Fruit fly (Drosophila melanogaster) whole organism, embryonic: Measurements from ENCODE around the gene CG4456.
A peak's percentile ranks its signal among the peaks of the same experiment; 100 is the strongest.

Experiments
- Bgb ChIP-seq: fragments of 200-800 bp; sonication (Bioruptor generic); IDR thresholded peaks from 2 replicates; pipeline ENCODE4 v1.3.6; 2022; ENCODE audit warnings: missing biosample characterization, missing genetic modification characterization; ENCODE audit not compliant: partially characterized antibody
- CG10543 ChIP-seq: fragments of 200-800 bp; sonication (Bioruptor generic); optimal IDR thresholded peaks from 3 replicates; lab custom pipeline; 2017; ENCODE audit warnings: missing biosample characterization, mild to moderate bottlenecking, missing genetic modification characterization, moderate library complexity
- CG10654 ChIP-seq: fragments of 200-800 bp; sonication (Bioruptor generic); optimal IDR thresholded peaks from 2 replicates; lab custom pipeline; 2016; ENCODE audit warnings: missing biosample characterization, missing genetic modification characterization
- CG11247 ChIP-seq: fragments of 200-800 bp; sonication (Bioruptor generic); IDR thresholded peaks from 2 replicates; pipeline ENCODE4 v1.3.6; 2022; ENCODE audit warnings: missing biosample characterization, missing genetic modification characterization
- CG11504 ChIP-seq: fragments of 200-800 bp; sonication (Bioruptor generic); optimal IDR thresholded peaks from 3 replicates; lab custom pipeline; 2019; ENCODE audit warnings: missing biosample characterization, mild to moderate bottlenecking, missing genetic modification characterization, moderate library complexity
- CG11560 ChIP-seq: fragments of 200-800 bp; sonication (Bioruptor generic); IDR thresholded peaks from 3 replicates; pipeline ENCODE4 v1.3.6; 2022; ENCODE audit warnings: missing biosample characterization, missing genetic modification characterization
- CG1233 ChIP-seq: fragments of 200-800 bp; sonication (Bioruptor generic); optimal IDR thresholded peaks from 4 replicates; lab custom pipeline; 2018; ENCODE audit warnings: missing biosample characterization, mild to moderate bottlenecking, missing genetic modification characterization
- CG12942 ChIP-seq: fragments of 200-800 bp; sonication (Bioruptor generic); optimal IDR thresholded peaks from 3 replicates; lab custom pipeline; 2016; ENCODE audit warnings: missing biosample characterization, missing genetic modification characterization
- CG13123 ChIP-seq: fragments of 200-800 bp; sonication (Bioruptor generic); optimal IDR thresholded peaks from 2 replicates; lab custom pipeline; 2016; ENCODE audit warnings: missing biosample characterization, missing genetic modification characterization
- CG15269 ChIP-seq: fragments of 200-800 bp; sonication (Bioruptor generic); optimal IDR thresholded peaks from 2 replicates; lab custom pipeline; 2018; ENCODE audit warnings: missing biosample characterization, mild to moderate bottlenecking, missing genetic modification characterization, moderate library complexity
- CG18011 ChIP-seq: fragments of 200-800 bp; sonication (Bioruptor generic); optimal IDR thresholded peaks from 2 replicates; lab custom pipeline; 2017; ENCODE audit warnings: missing biosample characterization, missing genetic modification characterization, mild to moderate bottlenecking, moderate library complexity, missing genotype
- CG3163 ChIP-seq: fragments of 200-800 bp; sonication (Bioruptor generic); optimal IDR thresholded peaks from 3 replicates; lab custom pipeline; 2016; ENCODE audit warnings: missing biosample characterization, missing genetic modification characterization
- CG3281 ChIP-seq: fragments of 200-800 bp; sonication (Bioruptor generic); optimal IDR thresholded peaks from 3 replicates; lab custom pipeline; 2017; ENCODE audit warnings: missing biosample characterization, mild to moderate bottlenecking, missing genetic modification characterization
- CG33557 ChIP-seq: fragments of 200-800 bp; sonication (Bioruptor generic); optimal IDR thresholded peaks from 2 replicates; lab custom pipeline; 2019; ENCODE audit warnings: missing biosample characterization, mild to moderate bottlenecking, missing genetic modification characterization, moderate library complexity
- CG3847 ChIP-seq: fragments of 200-800 bp; sonication (Bioruptor generic); IDR thresholded peaks from 2 replicates; pipeline ENCODE4 v1.3.6; 2022; ENCODE audit warnings: missing biosample characterization, missing genetic modification characterization
- CG6683 ChIP-seq: fragments of 200-800 bp; sonication (Bioruptor generic); optimal IDR thresholded peaks from 2 replicates; lab custom pipeline; 2017; ENCODE audit warnings: missing biosample characterization, mild to moderate bottlenecking, missing genetic modification characterization, missing genetic modification reagents
- CG8359 ChIP-seq: fragments of 200-800 bp; sonication (Bioruptor generic); optimal IDR thresholded peaks from 2 replicates; lab custom pipeline; 2017; ENCODE audit warnings: missing biosample characterization, mild to moderate bottlenecking, missing genetic modification characterization, borderline replicate concordance
- CG8478 ChIP-seq: fragments of >200 bp; optimal IDR thresholded peaks from 2 replicates; lab custom pipeline; 2018
- Camta ChIP-seq: fragments of 200-800 bp; sonication (Bioruptor generic); optimal IDR thresholded peaks from 2 replicates; lab custom pipeline; 2016; ENCODE audit warnings: missing biosample characterization, missing genetic modification characterization
- CkIIα-i1 ChIP-seq: fragments of 200-800 bp; sonication (Bioruptor generic); IDR thresholded peaks from 2 replicates; pipeline ENCODE4 v1.3.6; 2022; ENCODE audit warnings: missing biosample characterization, missing genetic modification characterization
- D19A ChIP-seq: fragments of 200-800 bp; optimal IDR thresholded peaks from 3 replicates; lab custom pipeline; 2019; ENCODE audit warnings: missing biosample characterization, mild to moderate bottlenecking, missing genetic modification characterization, moderate library complexity
- Deaf1 ChIP-seq: fragments of 200-800 bp; optimal IDR thresholded peaks from 3 replicates; lab custom pipeline; 2019; ENCODE audit warnings: missing biosample characterization, mild to moderate bottlenecking, missing genetic modification characterization, moderate library complexity
- Doc3 ChIP-seq: fragments of 200-800 bp; sonication (Bioruptor generic); IDR thresholded peaks from 3 replicates; pipeline ENCODE4 v1.3.6; 2022; ENCODE audit warnings: missing biosample characterization, missing genetic modification characterization; ENCODE audit not compliant: partially characterized antibody
- Drgx ChIP-seq: fragments of 200-800 bp; sonication (Bioruptor generic); IDR thresholded peaks from 2 replicates; pipeline ENCODE4 v1.3.6; 2022; ENCODE audit warnings: missing biosample characterization, missing genetic modification characterization
- H15 ChIP-seq: fragments of 200-800 bp; sonication (Bioruptor generic); IDR thresholded peaks from 3 replicates; pipeline ENCODE4 v1.3.6; 2022; ENCODE audit warnings: missing biosample characterization, missing genetic modification characterization
- Hmx ChIP-seq: fragments of 200-800 bp; sonication (Bioruptor generic); optimal IDR thresholded peaks from 2 replicates; lab custom pipeline; 2016; ENCODE audit warnings: missing biosample characterization, missing genetic modification characterization
- Hr51 ChIP-seq, 2 experiments: fragments of 200-800 bp; sonication (Bioruptor generic); optimal IDR thresholded peaks; 2 replicates in 1 of 2; 3 replicates in 1 of 2; lab custom pipeline; 2016 to 2018; ENCODE audit warnings: missing biosample characterization in 2 of 2, missing genetic modification characterization in 2 of 2, mild to moderate bottlenecking in 1 of 2, moderate library complexity in 1 of 2
- Med ChIP-seq: fragments of 200-800 bp; sonication (Bioruptor generic); peaks from one replicate; lab custom pipeline; 2016; ENCODE audit warnings: missing biosample characterization, missing genetic modification characterization, mild to moderate bottlenecking, inconsistent platforms, moderate library complexity
- Nf-YB ChIP-seq: fragments of 200-800 bp; sonication (Bioruptor generic); optimal IDR thresholded peaks from 3 replicates; lab custom pipeline; 2019; ENCODE audit warnings: missing biosample characterization, mild to moderate bottlenecking, missing genetic modification characterization, moderate library complexity
- Nf-YC ChIP-seq: fragments of 200-800 bp; optimal IDR thresholded peaks from 3 replicates; lab custom pipeline; 2019; ENCODE audit warnings: missing biosample characterization, mild to moderate bottlenecking, missing genetic modification characterization, moderate library complexity
- Sox102F ChIP-seq: fragments of 200-800 bp; sonication (Bioruptor generic); optimal IDR thresholded peaks from 2 replicates; lab custom pipeline; 2018; ENCODE audit warnings: missing biosample characterization, mild to moderate bottlenecking, missing genetic modification characterization, moderate library complexity
- Tbp ChIP-seq: fragments of >200 bp; optimal IDR thresholded peaks from 2 replicates; lab custom pipeline; 2018; ENCODE audit warnings: missing biosample characterization, missing genetic modification characterization
- Xrp1 ChIP-seq: fragments of 200-800 bp; sonication (Bioruptor generic); IDR thresholded peaks from 2 replicates; pipeline ENCODE4 v1.3.6; 2022; ENCODE audit warnings: missing biosample characterization, missing genetic modification characterization
- br ChIP-seq: fragments of >200 bp; optimal IDR thresholded peaks from 2 replicates; lab custom pipeline; 2017
- cg ChIP-seq: fragments of 200-800 bp; sonication (Bioruptor generic); optimal IDR thresholded peaks from 3 replicates; lab custom pipeline; 2019; ENCODE audit warnings: missing biosample characterization, mild to moderate bottlenecking, missing genetic modification characterization, moderate library complexity
- ci ChIP-seq: fragments of 200-800 bp; sonication (Bioruptor generic); IDR thresholded peaks from 3 replicates; pipeline ENCODE4 v1.3.6; 2022; ENCODE audit warnings: missing biosample characterization, missing genetic modification characterization
- corto ChIP-seq: fragments of 200-800 bp; sonication (Bioruptor generic); optimal IDR thresholded peaks from 2 replicates; lab custom pipeline; 2016; ENCODE audit warnings: missing biosample characterization, mild to moderate bottlenecking, missing genetic modification characterization, moderate library complexity
- gem ChIP-seq: fragments of 200-800 bp; sonication (Bioruptor generic); optimal IDR thresholded peaks from 2 replicates; lab custom pipeline; 2019; ENCODE audit warnings: missing biosample characterization, mild to moderate bottlenecking, missing genetic modification characterization, moderate library complexity
- gfzf ChIP-seq: fragments of 200-800 bp; sonication (Bioruptor generic); optimal IDR thresholded peaks from 2 replicates; lab custom pipeline; 2016; ENCODE audit warnings: missing biosample characterization, mild to moderate bottlenecking, missing genetic modification characterization, moderate library complexity
- klu ChIP-seq: fragments of 200-800 bp; sonication (Bioruptor generic); IDR thresholded peaks from 2 replicates; pipeline ENCODE4 v1.3.6; 2022; ENCODE audit warnings: missing biosample characterization, missing genetic modification characterization
- knrl ChIP-seq: fragments of 200-800 bp; sonication (Bioruptor generic); IDR thresholded peaks from 3 replicates; pipeline ENCODE4 v1.3.6; 2022; ENCODE audit warnings: missing biosample characterization, missing genetic modification characterization; ENCODE audit not compliant: partially characterized antibody
- lbe ChIP-seq: fragments of 200-800 bp; sonication (Bioruptor generic); optimal IDR thresholded peaks from 2 replicates; lab custom pipeline; 2016; ENCODE audit warnings: missing biosample characterization, mild to moderate bottlenecking, missing genetic modification characterization
- nerfin-1 ChIP-seq: fragments of 200-800 bp; sonication (Bioruptor generic); optimal IDR thresholded peaks from 3 replicates; lab custom pipeline; 2019; ENCODE audit warnings: missing biosample characterization, mild to moderate bottlenecking, missing genetic modification characterization, moderate library complexity
- nom ChIP-seq: fragments of 200-800 bp; sonication (Bioruptor generic); optimal IDR thresholded peaks from 2 replicates; lab custom pipeline; 2017; ENCODE audit warnings: missing biosample characterization, missing genetic modification characterization, mild to moderate bottlenecking, moderate library complexity, missing genetic modification reagents
- onecut ChIP-seq: fragments of 200-800 bp; sonication (Bioruptor generic); IDR thresholded peaks from 2 replicates; pipeline ENCODE4 v1.3.6; 2022; ENCODE audit warnings: missing biosample characterization, missing genetic modification characterization
- pzg ChIP-seq: fragments of 200-800 bp; sonication (Bioruptor generic); optimal IDR thresholded peaks from 3 replicates; lab custom pipeline; 2018; ENCODE audit warnings: missing biosample characterization, mild to moderate bottlenecking, missing genetic modification characterization, moderate library complexity
- unc-4 ChIP-seq: fragments of 200-800 bp; sonication (Bioruptor generic); IDR thresholded peaks from 2 replicates; pipeline ENCODE4 v1.3.6; 2022; ENCODE audit warnings: missing biosample characterization, missing genetic modification characterization; ENCODE audit not compliant: partially characterized antibody
- wek ChIP-seq: fragments of 200-800 bp; sonication (Bioruptor generic); optimal IDR thresholded peaks from 3 replicates; lab custom pipeline; 2018; ENCODE audit warnings: missing biosample characterization, mild to moderate bottlenecking, missing genetic modification characterization, moderate library complexity

Gene CG4456

DNA sequence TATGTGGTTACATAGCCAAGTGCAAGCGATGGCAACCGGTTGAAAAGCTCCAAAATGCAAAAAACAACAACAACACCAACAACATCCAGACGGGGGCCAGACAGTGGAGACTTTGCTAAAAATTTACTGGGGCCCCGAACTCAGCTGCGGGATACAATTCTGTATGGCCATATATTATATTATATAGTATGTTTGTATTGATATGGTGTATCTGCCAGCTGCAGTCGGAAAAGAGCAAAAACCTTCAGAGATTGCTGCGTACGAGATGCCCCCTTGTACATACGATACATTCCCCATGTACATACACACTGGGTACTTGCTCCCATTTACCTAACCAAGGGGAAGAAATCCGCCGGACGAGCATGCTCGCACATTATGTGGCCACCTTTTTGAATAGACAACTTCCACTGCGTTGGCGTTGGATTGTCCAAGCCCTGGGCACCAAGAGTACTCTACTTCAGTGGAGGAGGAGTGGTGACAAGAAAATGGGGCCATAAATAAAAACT is 7.9 kb downstream of the CG4456 start (continued):
- TF ChIP-seq CG11247 (GFP tag; lab: Robert Waterston, UW) (no peak), Hr51 (GFP tag; optimal IDR thresholded peaks at IDR 0.05; lab: Kevin White, UChicago) (no peak), Med (peak; percentile 30), Doc3 (GFP tag; lab: Robert Waterston, UW) (0 out of 3 replicates have a peak, but pooled peaks have one; percentile 19), CG8478 (no peak), CkIIα-i1 (GFP tag; lab: Robert Waterston, UW) (no peak), nom (GFP tag; lab: Kevin White, UChicago) (peak; percentile 41), Drgx (GFP tag; lab: Robert Waterston, UW) (peak; percentile 2; the same call in 1 of the 2 replicates), CG6683 (GFP tag; lab: Kevin White, UChicago) (no peak), CG13123 (GFP tag; lab: Kevin White, UChicago) (no peak), CG8359 (GFP tag; lab: Kevin White, UChicago) (no peak), H15 (GFP tag; lab: Robert Waterston, UW) (no peak), CG18011 (GFP tag; lab: Kevin White, UChicago) (peak; percentile 9), Hmx (GFP tag; lab: Kevin White, UChicago) (no peak), CG11560 (tag; lab: Robert Waterston, UW) (no peak)

DNA sequence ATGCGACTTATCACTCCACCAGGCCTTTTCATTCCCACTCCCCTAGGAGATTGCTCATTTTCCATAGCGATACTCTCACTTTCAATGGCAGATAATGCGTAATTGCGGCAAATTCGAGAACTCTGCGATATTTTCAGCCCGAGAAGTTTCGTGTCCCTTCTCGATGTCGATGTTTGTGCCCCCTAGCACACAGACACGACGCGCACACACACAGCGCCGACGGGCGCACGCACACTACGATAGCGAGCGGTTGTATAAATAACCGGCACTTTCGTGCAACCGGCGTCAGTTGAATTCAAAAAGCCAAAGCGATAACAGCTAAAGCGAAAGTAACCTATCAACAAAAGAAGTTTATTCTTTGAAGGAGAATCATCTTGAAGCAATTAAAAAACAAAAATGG is 9.1 kb downstream of the CG4456 start, which contains the start of gene Hsp23:
Gene Hsp23, plus strand, starts transcription at position 281 of the 400 bp plus-strand sequence.
- TF ChIP-seq onecut (GFP tag; lab: Robert Waterston, UW), result peak; percentile 29; the same call in 1 of the 2 replicates
- TF ChIP-seq CG1233 (GFP tag; lab: Kevin White, UChicago), result no peak
- no peak for TF ChIP-seq gfzf (GFP tag; lab: Kevin White, UChicago)
- peak; percentile 5 for TF ChIP-seq wek (GFP tag; lab: Kevin White, UChicago)
- TF ChIP-seq CG12942, result no peak
- TF ChIP-seq CG3163 (GFP tag; lab: Kevin White, UChicago), result no peak
- no peak for TF ChIP-seq gem (tag; lab: Kevin White, UChicago)
- no peak for TF ChIP-seq CG3281 (GFP tag; lab: Kevin White, UChicago)
- TF ChIP-seq corto (GFP tag; lab: Kevin White, UChicago), result peak; percentile 24
- TF ChIP-seq lbe, result peak; percentile 65
- peak; percentile 17 for TF ChIP-seq CG10543 (GFP tag; lab: Kevin White, UChicago)
- TF ChIP-seq cg (GFP tag; lab: Kevin White, UChicago), result peak; percentile 84
- no peak for TF ChIP-seq Camta
- TF ChIP-seq br (lab: Kevin White, UChicago), result no peak
- peak; percentile 42 for TF ChIP-seq nom (GFP tag; lab: Kevin White, UChicago)
- TF ChIP-seq knrl, result no peak
- TF ChIP-seq Bgb (GFP tag; lab: Robert Waterston, UW), result peak; percentile 17; the same call in 1 of the 2 replicates
- no peak for TF ChIP-seq Nf-YB (GFP tag; lab: Kevin White, UChicago)
- no peak for TF ChIP-seq CG15269
- no peak for TF ChIP-seq Xrp1
- 0 out of 2 replicates have a peak, but pooled peaks have one; percentile 30 for TF ChIP-seq unc-4 (GFP tag; lab: Robert Waterston, UW)
- no peak for TF ChIP-seq CG11560 (tag; lab: Robert Waterston, UW)
- peak; percentile 11 for TF ChIP-seq D19A (tag; lab: Kevin White, UChicago)
- TF ChIP-seq pzg (GFP tag; lab: Kevin White, UChicago), result peak; percentile 2
- no peak for TF ChIP-seq Sox102F (GFP tag; lab: Kevin White, UChicago)
- no peak for TF ChIP-seq CG11504
- 0 out of 3 replicates have a peak, but pooled peaks have one; percentile 10 for TF ChIP-seq ci
- TF ChIP-seq nerfin-1 (tag; lab: Kevin White, UChicago), result peak; percentile 37
- no peak for TF ChIP-seq CG3847 (GFP tag; lab: Robert Waterston, UW)
- TF ChIP-seq Nf-YC (tag; lab: Kevin White, UChicago), result peak; percentile 6
- peak; percentile 64 for TF ChIP-seq Med
- peak; percentile 11 for TF ChIP-seq CG33557
- no peak for TF ChIP-seq CG10654 (GFP tag; lab: Kevin White, UChicago)
- TF ChIP-seq Drgx (GFP tag; lab: Robert Waterston, UW), result peak; percentile 6; the same call in 1 of the 2 replicates
- TF ChIP-seq klu (GFP tag; lab: Robert Waterston, UW), result no peak
- TF ChIP-seq Tbp (GFP tag; lab: Kevin White, UChicago), result no peak
- peak; percentile 77 for TF ChIP-seq Deaf1
